Fruit fly (Drosophila melanogaster) whole organism: ENCODE data around the gene Ppt1.

Source experiments
- Dll ChIP-seq: fragments of >200 bp; optimal IDR thresholded peaks from 2 replicates; lab custom pipeline; 2017
- pan ChIP-seq: fragments of >200 bp; optimal IDR thresholded peaks from 2 replicates; lab custom pipeline; 2017
- usp ChIP-seq: fragments of >200 bp; optimal IDR thresholded peaks from 2 replicates; lab custom pipeline; 2017; ENCODE audit warnings: missing biosample characterization, missing genetic modification characterization, mixed read lengths

DNA sequence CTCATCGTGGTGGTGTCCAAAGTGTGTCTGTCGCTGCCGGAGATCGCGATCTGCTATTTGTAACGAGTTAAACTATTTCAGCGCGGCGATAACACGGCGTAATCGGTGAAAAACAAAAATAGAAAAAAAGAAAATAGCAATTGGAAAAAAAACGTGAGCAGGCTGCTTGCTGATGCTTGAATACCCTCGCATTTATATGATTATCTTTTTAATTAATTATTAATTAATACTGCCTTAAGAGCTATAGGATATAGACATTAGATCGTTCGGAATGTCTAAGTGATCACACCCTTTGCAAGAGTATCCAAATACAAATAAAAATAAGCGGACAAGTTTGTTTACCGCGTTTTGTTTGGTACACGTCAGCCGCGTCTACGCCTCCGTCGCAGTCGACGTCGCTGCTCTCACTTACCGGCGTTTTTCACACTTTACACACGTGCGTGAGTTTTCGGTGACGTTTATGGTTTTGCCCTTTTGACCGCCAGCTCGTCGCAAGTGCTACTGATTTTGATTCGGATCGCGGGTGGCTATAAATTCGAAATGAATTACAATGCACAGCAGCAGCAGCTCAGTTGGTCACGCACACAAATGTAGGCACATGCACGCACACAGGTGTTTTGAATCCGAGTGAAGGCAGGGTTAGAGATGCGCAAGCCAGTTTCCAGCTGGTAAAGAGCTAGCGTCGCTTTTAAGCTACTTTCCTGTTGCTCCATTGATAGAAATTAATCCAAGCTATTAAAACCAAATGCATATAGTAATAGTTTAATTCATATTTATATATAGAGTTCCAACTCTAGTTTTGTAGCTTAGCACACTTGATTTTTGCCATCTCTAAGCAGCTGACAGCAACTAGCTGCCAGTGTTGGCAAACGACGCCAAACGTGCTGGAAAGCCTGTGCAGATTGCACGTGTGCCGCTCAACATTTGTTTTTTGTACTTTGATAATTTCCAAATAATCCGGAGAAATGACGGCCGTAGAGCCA, 24.3 kb upstream of the Ppt1 start, which contains the start of the genes CG2004 and CG1785:
- TF ChIP-seq Dll (lab: Kevin White, UChicago) (no peak), usp (GFP tag; lab: Kevin White, UChicago) (no peak), pan (no peak)
